Fruit fly (Drosophila melanogaster): ENCODE data around the gene CDase.

DNA sequence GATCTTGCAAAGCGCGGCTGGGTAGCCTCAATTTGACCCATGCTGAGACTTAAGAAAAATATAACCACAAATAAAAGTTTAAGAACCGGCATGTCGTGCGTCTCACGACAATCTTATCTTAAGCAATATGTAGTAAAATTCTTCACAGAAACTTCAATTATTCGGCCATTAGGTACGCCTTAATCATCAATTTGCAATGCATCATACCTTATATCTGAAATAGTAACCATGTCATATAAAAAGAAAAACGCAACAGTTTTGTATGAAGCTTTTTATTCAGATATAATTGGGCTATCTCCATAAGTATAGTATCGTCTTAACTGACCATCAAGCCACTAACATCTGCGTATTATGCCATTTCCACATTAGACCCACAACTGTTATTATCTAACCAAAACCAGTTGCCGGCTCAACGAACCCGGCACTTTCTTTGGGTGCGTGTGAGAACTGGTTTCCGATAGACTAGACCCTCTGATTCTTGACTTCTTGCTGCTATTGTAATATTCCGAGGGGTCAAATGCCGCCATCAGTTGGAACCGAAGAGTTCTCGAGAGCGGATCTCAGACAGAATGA lies 55.0 kb downstream of the CDase start, which contains the start of the genes CG31524 and CG9698:
- no peak for TF ChIP-seq h (GFP tag; optimal IDR thresholded peaks at IDR 0.05)
- TF ChIP-seq usp (GFP tag; optimal IDR thresholded peaks at IDR 0.05) = no peak
- TF ChIP-seq psq (GFP tag; optimal IDR thresholded peaks at IDR 0.05) = no peak
- no peak for TF ChIP-seq Hr78 (GFP tag; optimal IDR thresholded peaks at IDR 0.05)
- TF ChIP-seq CG9705 (GFP tag; optimal IDR thresholded peaks at IDR 0.05) = no peak
- TF ChIP-seq fru (GFP tag; optimal IDR thresholded peaks at IDR 0.05) = no peak
- TF ChIP-seq GATAd (GFP tag; optimal IDR thresholded peaks at IDR 0.05) = no peak
